Fruit fly (Drosophila melanogaster) whole organism, embryonic: ENCODE results near the gene Cyp12a5.

Source experiments
- Aef1 ChIP-seq: fragments of 200-800 bp; sonication (Bioruptor generic); IDR thresholded peaks from 3 replicates; pipeline ENCODE4 v1.3.6; 2022; ENCODE audit warnings: missing biosample characterization, missing genetic modification characterization
- Blimp-1 ChIP-seq: fragments of 200-800 bp; sonication (Bioruptor generic); optimal IDR thresholded peaks from 3 replicates; lab custom pipeline; 2018; ENCODE audit warnings: missing biosample characterization, missing genetic modification characterization, mild to moderate bottlenecking, moderate library complexity, missing genetic modification reagents
- CG10321 ChIP-seq: fragments of 200-800 bp; sonication (Bioruptor generic); IDR thresholded peaks from 2 replicates; pipeline ENCODE4 v1.3.6; 2022; ENCODE audit warnings: missing biosample characterization, missing genetic modification characterization
- CG12769 ChIP-seq: fragments of 200-800 bp; sonication (Bioruptor generic); optimal IDR thresholded peaks from 2 replicates; lab custom pipeline; 2019; ENCODE audit warnings: missing biosample characterization, mild to moderate bottlenecking, missing genetic modification characterization, moderate library complexity
- CG13123 ChIP-seq: fragments of 200-800 bp; sonication (Bioruptor generic); optimal IDR thresholded peaks from 2 replicates; lab custom pipeline; 2016; ENCODE audit warnings: missing biosample characterization, missing genetic modification characterization
- CG13894 ChIP-seq: fragments of 200-800 bp; sonication (Bioruptor generic); optimal IDR thresholded peaks from 3 replicates; lab custom pipeline; 2018; ENCODE audit warnings: missing biosample characterization, mild to moderate bottlenecking, missing genetic modification characterization, moderate library complexity
- CG14441 ChIP-seq: fragments of 200-800 bp; sonication (Bioruptor generic); IDR thresholded peaks from 2 replicates; pipeline ENCODE4 v1.3.6; 2022; ENCODE audit warnings: missing biosample characterization, missing genetic modification characterization
- CG14667 ChIP-seq: fragments of 200-800 bp; sonication (Bioruptor generic); IDR thresholded peaks from 2 replicates; pipeline ENCODE4 v1.3.6; 2022; ENCODE audit warnings: missing biosample characterization, missing genetic modification characterization
- CG15514 ChIP-seq: fragments of 200-800 bp; sonication (Bioruptor generic); optimal IDR thresholded peaks from 3 replicates; lab custom pipeline; 2017; ENCODE audit warnings: missing biosample characterization, missing genetic modification characterization, mild to moderate bottlenecking, moderate library complexity, missing genetic modification reagents
- CG16779 ChIP-seq: fragments of 200-800 bp; sonication (Bioruptor generic); IDR thresholded peaks from 2 replicates; pipeline ENCODE4 v1.3.6; 2022; ENCODE audit warnings: missing biosample characterization, missing genetic modification characterization
- CG4820 ChIP-seq: fragments of 200-800 bp; sonication (Bioruptor generic); optimal IDR thresholded peaks from 3 replicates; lab custom pipeline; 2016; ENCODE audit warnings: missing biosample characterization, missing genetic modification characterization
- CG7372 ChIP-seq: fragments of 200-800 bp; sonication (Bioruptor generic); IDR thresholded peaks from 2 replicates; pipeline ENCODE4 v1.3.6; 2022; ENCODE audit warnings: missing biosample characterization, missing genetic modification characterization
- CG7987 ChIP-seq: fragments of 200-800 bp; sonication (Bioruptor generic); optimal IDR thresholded peaks from 2 replicates; lab custom pipeline; 2018; ENCODE audit warnings: missing biosample characterization, mild to moderate bottlenecking, missing genetic modification characterization, moderate library complexity
- CG8359 ChIP-seq: fragments of 200-800 bp; sonication (Bioruptor generic); optimal IDR thresholded peaks from 2 replicates; lab custom pipeline; 2017; ENCODE audit warnings: missing biosample characterization, mild to moderate bottlenecking, missing genetic modification characterization, borderline replicate concordance
- CG8388 ChIP-seq: fragments of 200-800 bp; sonication (Bioruptor generic); optimal IDR thresholded peaks from 2 replicates; lab custom pipeline; 2019; ENCODE audit warnings: missing biosample characterization, mild to moderate bottlenecking, missing genetic modification characterization, moderate library complexity
- CG8765 ChIP-seq: fragments of 200-800 bp; sonication (Bioruptor generic); IDR thresholded peaks from 2 replicates; pipeline ENCODE4 v1.3.6; 2022; ENCODE audit warnings: missing biosample characterization, missing genetic modification characterization
- CG9215 ChIP-seq: fragments of 200-800 bp; sonication (Bioruptor generic); IDR thresholded peaks from 2 replicates; pipeline ENCODE4 v1.3.6; 2022; ENCODE audit warnings: missing biosample characterization, missing genetic modification characterization
- CG9797 ChIP-seq: fragments of 200-800 bp; sonication (Bioruptor generic); optimal IDR thresholded peaks from 3 replicates; lab custom pipeline; 2018; ENCODE audit warnings: missing biosample characterization, mild to moderate bottlenecking, missing genetic modification characterization
- Chrac-16 ChIP-seq: fragments of 200-800 bp; sonication (Bioruptor generic); optimal IDR thresholded peaks from 3 replicates; lab custom pipeline; 2016; ENCODE audit warnings: missing biosample characterization, missing genetic modification characterization
- CoRest ChIP-seq: fragments of 200-800 bp; sonication (Bioruptor generic); optimal IDR thresholded peaks from 3 replicates; lab custom pipeline; 2018; ENCODE audit warnings: missing biosample characterization, mild to moderate bottlenecking, missing genetic modification characterization, moderate library complexity
- Dbx ChIP-seq: fragments of 200-800 bp; sonication (Bioruptor generic); IDR thresholded peaks from 3 replicates; pipeline ENCODE4 v1.3.6; 2022; ENCODE audit warnings: missing biosample characterization, missing genetic modification characterization
- Dll ChIP-seq: fragments of 200-800 bp; sonication (Bioruptor generic); IDR thresholded peaks from 4 replicates; pipeline ENCODE4 v1.3.6; 2022; ENCODE audit warnings: missing biosample characterization, missing genetic modification characterization; ENCODE audit not compliant: partially characterized antibody
- E2f1 ChIP-seq: fragments of 200-800 bp; sonication (Bioruptor generic); IDR thresholded peaks from 2 replicates; pipeline ENCODE4 v1.3.6; 2022; ENCODE audit warnings: missing biosample characterization, missing genetic modification characterization
- Gsc ChIP-seq: fragments of 200-800 bp; sonication (Bioruptor generic); IDR thresholded peaks from 2 replicates; pipeline ENCODE4 v1.3.6; 2022; ENCODE audit warnings: missing biosample characterization, missing genetic modification characterization
- H2.0 ChIP-seq: fragments of 200-800 bp; sonication (Bioruptor generic); IDR thresholded peaks from 2 replicates; pipeline ENCODE4 v1.3.6; 2022; ENCODE audit warnings: missing biosample characterization, missing genetic modification characterization
- HLH3B ChIP-seq: fragments of 200-800 bp; sonication (Bioruptor generic); IDR thresholded peaks from 2 replicates; pipeline ENCODE4 v1.3.6; 2022; ENCODE audit warnings: missing biosample characterization, missing genetic modification characterization
- MESR4 ChIP-seq: fragments of 200-800 bp; sonication (Bioruptor generic); optimal IDR thresholded peaks from 2 replicates; lab custom pipeline; 2018; ENCODE audit warnings: missing biosample characterization, mild to moderate bottlenecking, missing genetic modification characterization, moderate library complexity
- Max ChIP-seq: fragments of 200-800 bp; sonication (Bioruptor generic); optimal IDR thresholded peaks from 2 replicates; lab custom pipeline; 2016; ENCODE audit warnings: missing biosample characterization, mild to moderate bottlenecking, missing genetic modification characterization
- Meics ChIP-seq: fragments of 200-800 bp; sonication (Bioruptor generic); optimal IDR thresholded peaks from 2 replicates; lab custom pipeline; 2017; ENCODE audit warnings: missing biosample characterization, mild to moderate bottlenecking, missing genetic modification characterization
- Rx ChIP-seq: fragments of 200-800 bp; sonication (Bioruptor generic); IDR thresholded peaks from 2 replicates; pipeline ENCODE4 v1.3.6; 2022; ENCODE audit warnings: missing biosample characterization, missing genetic modification characterization
- Scr ChIP-seq: fragments of 200-800 bp; sonication (Bioruptor generic); IDR thresholded peaks from 2 replicates; pipeline ENCODE4 v1.3.6; 2022; ENCODE audit warnings: missing biosample characterization, missing genetic modification characterization; ENCODE audit not compliant: partially characterized antibody
- Taf1 ChIP-seq: fragments of 200-800 bp; sonication (Bioruptor generic); IDR thresholded peaks from 2 replicates; pipeline ENCODE4 v1.3.6; 2022; ENCODE audit warnings: missing biosample characterization, missing genetic modification characterization
- cwo ChIP-seq: fragments of 200-800 bp; sonication (Bioruptor generic); optimal IDR thresholded peaks from 3 replicates; lab custom pipeline; 2017; ENCODE audit warnings: missing biosample characterization, missing genetic modification characterization, mild to moderate bottlenecking, moderate library complexity, missing genetic modification reagents
- dan ChIP-seq: fragments of 200-800 bp; sonication (Bioruptor generic); IDR thresholded peaks from 2 replicates; pipeline ENCODE4 v1.3.6; 2022; ENCODE audit warnings: missing biosample characterization, missing genetic modification characterization
- dati ChIP-seq: fragments of 200-800 bp; sonication (Bioruptor generic); IDR thresholded peaks from 2 replicates; pipeline ENCODE4 v1.3.6; 2022; ENCODE audit warnings: missing biosample characterization, missing genetic modification characterization
- gcm2 ChIP-seq: fragments of 200-800 bp; sonication (Bioruptor generic); optimal IDR thresholded peaks from 2 replicates; lab custom pipeline; 2016; ENCODE audit warnings: missing biosample characterization, missing genetic modification characterization
- gt ChIP-seq: fragments of 200-800 bp; sonication (Bioruptor generic); IDR thresholded peaks from 2 replicates; pipeline ENCODE4 v1.3.6; 2022; ENCODE audit warnings: missing biosample characterization, missing genetic modification characterization
- jumu ChIP-seq: fragments of 200-800 bp; sonication (Bioruptor generic); optimal IDR thresholded peaks from 3 replicates; lab custom pipeline; 2016; ENCODE audit warnings: missing biosample characterization, missing genetic modification characterization
- kni ChIP-seq: fragments of 200-800 bp; sonication (Bioruptor generic); optimal IDR thresholded peaks from 3 replicates; lab custom pipeline; 2017; ENCODE audit warnings: mild to moderate bottlenecking, missing biosample characterization, missing genetic modification reagents, missing genetic modification characterization
- maf-S ChIP-seq: fragments of 200-800 bp; sonication (Bioruptor generic); optimal IDR thresholded peaks from 2 replicates; lab custom pipeline; 2016; ENCODE audit warnings: missing biosample characterization, missing genetic modification characterization
- oc ChIP-seq: fragments of 200-800 bp; sonication (Bioruptor generic); optimal IDR thresholded peaks from 2 replicates; lab custom pipeline; 2018; ENCODE audit warnings: missing biosample characterization, mild to moderate bottlenecking, missing genetic modification characterization, moderate library complexity
- org-1 ChIP-seq: fragments of 200-800 bp; sonication (Bioruptor generic); optimal IDR thresholded peaks from 2 replicates; lab custom pipeline; 2017; ENCODE audit warnings: missing biosample characterization, missing genetic modification characterization
- otp ChIP-seq: fragments of 200-800 bp; sonication (Bioruptor generic); IDR thresholded peaks from 3 replicates; pipeline ENCODE4, ENCODE4 v1.3.6; 2022; ENCODE audit warnings: missing biosample characterization, missing genetic modification characterization
- phol ChIP-seq: fragments of 200-800 bp; sonication (Bioruptor generic); optimal IDR thresholded peaks from 3 replicates; lab custom pipeline; 2018; ENCODE audit warnings: missing biosample characterization, mild to moderate bottlenecking, missing genetic modification characterization, moderate library complexity
- run ChIP-seq: fragments of 200-800 bp; sonication (Bioruptor generic); optimal IDR thresholded peaks from 3 replicates; lab custom pipeline; 2018; ENCODE audit warnings: missing biosample characterization, mild to moderate bottlenecking, missing genetic modification characterization
- sima ChIP-seq: fragments of 200-800 bp; sonication (Bioruptor generic); optimal IDR thresholded peaks from 2 replicates; lab custom pipeline; 2016; ENCODE audit warnings: missing biosample characterization, missing genetic modification characterization
- sisA ChIP-seq: fragments of 200-800 bp; sonication (Bioruptor generic); IDR thresholded peaks from 2 replicates; pipeline ENCODE4 v1.3.6; 2022; ENCODE audit warnings: missing biosample characterization, missing genetic modification characterization
- sna ChIP-seq: fragments of 200-800 bp; sonication (Bioruptor generic); IDR thresholded peaks from 2 replicates; pipeline ENCODE4 v1.3.6; 2022; ENCODE audit warnings: missing biosample characterization, missing genetic modification characterization; ENCODE audit not compliant: partially characterized antibody
- ssp ChIP-seq: fragments of 200-800 bp; sonication (Bioruptor generic); IDR thresholded peaks from 2 replicates; pipeline ENCODE4 v1.3.6; 2022; ENCODE audit warnings: missing biosample characterization, missing genetic modification characterization
- zfh2 ChIP-seq: fragments of 200-800 bp; sonication (Bioruptor generic); optimal IDR thresholded peaks from 2 replicates; lab custom pipeline; 2016; ENCODE audit warnings: missing biosample characterization, missing genetic modification characterization

Cyp12a5 gene

DNA sequence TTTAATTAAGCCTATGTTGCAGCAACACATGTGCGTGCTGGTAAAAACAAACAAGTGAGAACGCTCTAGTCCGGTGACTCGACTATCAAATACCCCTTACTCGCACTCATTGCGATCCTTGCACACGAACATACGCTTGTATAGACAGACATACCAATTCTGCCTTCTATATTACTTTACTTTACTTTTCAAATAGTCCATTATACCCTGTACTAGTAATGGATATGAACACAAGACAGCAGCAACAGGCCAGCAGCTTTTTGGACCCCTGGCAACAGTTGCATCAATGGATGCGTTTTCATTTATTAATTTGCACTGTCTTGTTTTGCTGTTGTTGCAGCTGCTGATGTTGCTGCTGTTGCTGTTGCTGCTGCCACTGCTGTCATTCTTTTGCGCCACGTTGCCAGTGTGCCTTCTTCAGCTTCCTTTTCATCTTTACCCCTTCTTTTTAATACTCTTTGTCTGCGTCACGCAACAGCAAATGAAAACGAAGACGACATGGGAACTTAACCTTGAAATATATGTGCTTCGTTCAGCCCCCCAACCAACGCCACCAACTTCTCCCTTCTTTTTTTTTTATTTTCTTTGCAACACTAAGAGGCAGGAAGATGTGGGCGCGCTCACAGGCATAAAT lies 13.8 kb upstream of the Cyp12a5 start (continued):
- no peak for TF ChIP-seq CG16779 (GFP tag; lab: Robert Waterston, UW)
- TF ChIP-seq maf-S = no peak
- no peak for TF ChIP-seq phol
- TF ChIP-seq dan = no peak
- 0 out of 2 replicates have a peak, but pooled peaks have one; percentile 25 for TF ChIP-seq Gsc
- no peak for TF ChIP-seq Meics (GFP tag; lab: Kevin White, UChicago)
- no peak for TF ChIP-seq sna
- TF ChIP-seq CG13894 (tag; lab: Kevin White, UChicago) = no peak
- no peak for TF ChIP-seq cwo (GFP tag; lab: Kevin White, UChicago)
- no peak for TF ChIP-seq Max (GFP tag; lab: Kevin White, UChicago)
- no peak for TF ChIP-seq CG8388 (GFP tag; lab: Kevin White, UChicago)
- 0 out of 2 replicates have a peak, but pooled peaks have one; percentile 17 for TF ChIP-seq Rx (GFP tag; lab: Robert Waterston, UW)
- TF ChIP-seq H2.0 = peak; percentile 57; the same call in 1 of the 2 replicates
- no peak for TF ChIP-seq CG7372
- TF ChIP-seq CG8765 (GFP tag; lab: Robert Waterston, UW) = no peak
- TF ChIP-seq CG14667 (GFP tag; lab: Robert Waterston, UW) = peak; percentile 56; the same call in 1 of the 2 replicates
- no peak for TF ChIP-seq jumu (GFP tag; lab: Kevin White, UChicago)
- TF ChIP-seq oc = no peak
- peak; percentile 77 for TF ChIP-seq sisA (GFP tag; lab: Robert Waterston, UW)
- TF ChIP-seq otp (GFP tag; lab: Robert Waterston, UW) = peak; percentile 61; the same call in 1 of the 3 replicates
- TF ChIP-seq CG14441 (GFP tag; lab: Robert Waterston, UW) = 0 out of 2 replicates have a peak, but pooled peaks have one; percentile 25
- 0 out of 2 replicates have a peak, but pooled peaks have one; percentile 46 for TF ChIP-seq gt (GFP tag; lab: Robert Waterston, UW)
- no peak for TF ChIP-seq sima (GFP tag; lab: Kevin White, UChicago)
- TF ChIP-seq CG12769 = no peak
- no peak for TF ChIP-seq CG7987
- no peak for TF ChIP-seq Scr
- TF ChIP-seq org-1 (GFP tag; lab: Kevin White, UChicago) = peak; percentile 17
- no peak for TF ChIP-seq Taf1 (GFP tag; lab: Robert Waterston, UW)
- TF ChIP-seq E2f1 (GFP tag; lab: Robert Waterston, UW) = 0 out of 2 replicates have a peak, but pooled peaks have one; percentile 10
- TF ChIP-seq gcm2 (GFP tag; lab: Kevin White, UChicago) = no peak
- peak; percentile 60; the same call in 2 of the 3 replicates for TF ChIP-seq Aef1
- TF ChIP-seq CG4820 = peak; percentile 6
- 0 out of 2 replicates have a peak, but pooled peaks have one; percentile 22 for TF ChIP-seq dati (GFP tag; lab: Robert Waterston, UW)
- no peak for TF ChIP-seq Dbx
- no peak for TF ChIP-seq CoRest (tag; lab: Kevin White, UChicago)
- TF ChIP-seq CG13123 (GFP tag; lab: Kevin White, UChicago) = no peak
- no peak for TF ChIP-seq zfh2
- no peak for TF ChIP-seq MESR4
- TF ChIP-seq ssp (GFP tag; lab: Robert Waterston, UW) = peak; percentile 32; the same call in 1 of the 2 replicates
- no peak for TF ChIP-seq run (tag; lab: Kevin White, UChicago)
- no peak for TF ChIP-seq CG8359 (GFP tag; lab: Kevin White, UChicago)
- no peak for TF ChIP-seq CG10321 (GFP tag; lab: Robert Waterston, UW)
- TF ChIP-seq Blimp-1 = peak; percentile 47
- TF ChIP-seq Dll = no peak
- TF ChIP-seq HLH3B = peak; percentile 20; the same call in 1 of the 2 replicates
- TF ChIP-seq CG9215 = no peak
- TF ChIP-seq CG15514 (GFP tag; lab: Kevin White, UChicago) = no peak
- no peak for TF ChIP-seq kni
- TF ChIP-seq CG9797 (GFP tag; lab: Kevin White, UChicago) = no peak
- peak; percentile 27 for TF ChIP-seq Chrac-16 (GFP tag; lab: Kevin White, UChicago)
